Worm (Caenorhabditis elegans) whole organism, L1 larva: Measurements from ENCODE around the gene ascc-1.

Experiments used
- C34B4.2 ChIP-seq: sonication (generic microtip); optimal IDR thresholded peaks from 2 replicates; lab custom pipeline; 2017; ENCODE audit warnings: mild to moderate bottlenecking, missing genetic modification characterization, missing compliant biosample characterization
- alr-1 ChIP-seq: fragments of 200-800 bp; sonication (Bioruptor generic); optimal IDR thresholded peaks from 2 replicates; lab custom pipeline; 2018; ENCODE audit warnings: borderline replicate concordance, mild to moderate bottlenecking, missing genetic modification characterization, missing compliant biosample characterization
- aly-2 ChIP-seq: fragments of 150-350 bp; optimal IDR thresholded peaks from 2 replicates; lab custom pipeline; 2014; ENCODE audit warnings: missing biosample characterization, missing genetic modification characterization
- blmp-1 ChIP-seq: fragments of 150-350 bp; optimal IDR thresholded peaks from 2 replicates; lab custom pipeline; 2014; ENCODE audit warnings: missing biosample characterization, missing genetic modification characterization
- ceh-82 ChIP-seq, 3 experiments: fragments of 150-350 bp in 1 of 3; sonication (generic microtip) in 2 of 3; optimal IDR thresholded peaks; 2 replicates each; lab custom pipeline; 2014 to 2017; ENCODE audit warnings: missing biosample characterization in 3 of 3, missing genetic modification characterization in 3 of 3
- ces-1 ChIP-seq: fragments of 150-350 bp; optimal IDR thresholded peaks from 2 replicates; lab custom pipeline; 2014; ENCODE audit warnings: missing biosample characterization, missing genetic modification reagents, missing genetic modification characterization
- dpl-1 ChIP-seq, 3 experiments: fragments of 150-350 bp in 2 of 3; sonication (generic microtip) in 1 of 3; optimal IDR thresholded peaks; 2 replicates each; lab custom pipeline; 2014 to 2017; ENCODE audit warnings: missing biosample characterization in 3 of 3, missing genetic modification characterization in 3 of 3, missing genetic modification reagents in 3 of 3
- efl-1 ChIP-seq, 4 experiments: fragments of 150-350 bp; optimal IDR thresholded peaks in 3 of 4; peaks in 1 of 4; 1 replicate in 1 of 4; 2 replicates in 3 of 4; lab custom pipeline; 2014; ENCODE audit warnings: missing biosample characterization in 2 of 4, missing genetic modification characterization in 2 of 4, missing genetic modification reagents in 2 of 4
- efl-3 ChIP-seq: fragments of 200-800 bp; sonication (Bioruptor generic); optimal IDR thresholded peaks from 2 replicates; lab custom pipeline; 2018; ENCODE audit warnings: mild to moderate bottlenecking, missing genetic modification characterization, missing compliant biosample characterization
- elt-3 ChIP-seq, 6 experiments: fragments of 150-350 bp in 1 of 6; sonication (generic microtip); optimal IDR thresholded peaks; 2 replicates each; lab custom pipeline; 2017 to 2018; ENCODE audit warnings: missing biosample characterization in 6 of 6, missing genetic modification characterization in 6 of 6, inconsistent platforms in 1 of 6
- fkh-10 ChIP-seq: sonication (generic microtip); optimal IDR thresholded peaks from 2 replicates; lab custom pipeline; 2017; ENCODE audit warnings: missing biosample characterization, missing genetic modification reagents, missing genetic modification characterization
- fkh-4 ChIP-seq: sonication (generic microtip); optimal IDR thresholded peaks from 2 replicates; lab custom pipeline; 2016; ENCODE audit warnings: missing compliant biosample characterization, missing genetic modification characterization, borderline replicate concordance
- hlh-17 ChIP-seq: fragments of 200-800 bp; sonication (Bioruptor generic); optimal IDR thresholded peaks from 2 replicates; lab custom pipeline; 2018; ENCODE audit warnings: missing genetic modification characterization, mild to moderate bottlenecking, missing compliant biosample characterization, moderate library complexity, borderline replicate concordance
- lsy-2 ChIP-seq, 2 experiments: fragments of 150-350 bp; optimal IDR thresholded peaks; 2 replicates each; lab custom pipeline; 2014; ENCODE audit warnings: missing biosample characterization in 2 of 2, missing genetic modification characterization in 2 of 2
- mab-9 ChIP-seq: fragments of 200-800 bp; sonication (Bioruptor generic); IDR thresholded peaks from 2 replicates; pipeline ENCODE4 v1.3.6; 2022; ENCODE audit warnings: missing genetic modification reagents, missing genetic modification characterization, missing compliant biosample characterization
- mdl-1 ChIP-seq, 2 experiments: fragments of 150-350 bp; optimal IDR thresholded peaks; 2 replicates each; lab custom pipeline; 2014 to 2017; ENCODE audit warnings: missing biosample characterization in 2 of 2, missing genetic modification characterization in 2 of 2, inconsistent platforms in 1 of 2
- mep-1 ChIP-seq: fragments of 150-350 bp; optimal IDR thresholded peaks from 2 replicates; lab custom pipeline; 2014; ENCODE audit warnings: missing biosample characterization, missing genetic modification characterization
- nhr-20 ChIP-seq: sonication (generic microtip); optimal IDR thresholded peaks from 2 replicates; lab custom pipeline; 2016; ENCODE audit warnings: mild to moderate bottlenecking, missing genetic modification characterization, missing compliant biosample characterization
- nhr-237 ChIP-seq: fragments of 150-350 bp; optimal IDR thresholded peaks from 2 replicates; lab custom pipeline; 2014; ENCODE audit warnings: missing biosample characterization, missing genetic modification characterization
- nhr-28 ChIP-seq: fragments of 150-350 bp; optimal IDR thresholded peaks from 2 replicates; lab custom pipeline; 2014; ENCODE audit warnings: missing biosample characterization, missing genetic modification characterization
- nhr-71 ChIP-seq: sonication (generic microtip); optimal IDR thresholded peaks from 2 replicates; lab custom pipeline; 2016; ENCODE audit warnings: mild to moderate bottlenecking, missing genetic modification characterization, moderate library complexity, missing compliant biosample characterization
- nhr-84 ChIP-seq: sonication (generic microtip); optimal IDR thresholded peaks from 2 replicates; lab custom pipeline; 2017; ENCODE audit warnings: missing biosample characterization, missing genetic modification characterization
- nhr-85 ChIP-seq: sonication (generic microtip); peaks from one replicate; lab custom pipeline; 2016; ENCODE audit warnings: missing genetic modification characterization, inconsistent platforms, missing compliant biosample characterization
- pag-3 ChIP-seq: sonication (generic microtip); optimal IDR thresholded peaks from 2 replicates; lab custom pipeline; 2017; ENCODE audit warnings: missing genetic modification characterization, mild to moderate bottlenecking, missing compliant biosample characterization, antibody characterized with exemption, borderline replicate concordance; ENCODE audit not compliant: insufficient read depth
- snu-23 ChIP-seq: sonication (generic microtip); optimal IDR thresholded peaks from 2 replicates; lab custom pipeline; 2016; ENCODE audit warnings: missing genetic modification characterization, missing compliant biosample characterization
- sptf-1 ChIP-seq: fragments of 150-350 bp; optimal IDR thresholded peaks from 2 replicates; lab custom pipeline; 2014; ENCODE audit warnings: missing biosample characterization, missing genetic modification characterization
- sup-37 ChIP-seq: fragments of 200-800 bp; sonication (Bioruptor generic); optimal IDR thresholded peaks from 2 replicates; lab custom pipeline; 2018; ENCODE audit warnings: mild to moderate bottlenecking, missing genetic modification characterization, missing compliant biosample characterization
- swsn-7 ChIP-seq: sonication (generic microtip); optimal IDR thresholded peaks from 2 replicates; lab custom pipeline; 2016; ENCODE audit warnings: missing genetic modification characterization, missing compliant biosample characterization
- unc-30 ChIP-seq: sonication (generic microtip); optimal IDR thresholded peaks from 2 replicates; lab custom pipeline; 2017; ENCODE audit warnings: missing biosample characterization, missing genetic modification characterization
- unc-62 ChIP-seq: fragments of 150-350 bp; optimal IDR thresholded peaks from 2 replicates; lab custom pipeline; 2014; ENCODE audit warnings: missing biosample characterization, missing genetic modification reagents, missing genetic modification characterization
- xbp-1 ChIP-seq: sonication (generic microtip); optimal IDR thresholded peaks from 2 replicates; lab custom pipeline; 2016; ENCODE audit warnings: missing genetic modification characterization, missing compliant biosample characterization
- zag-1 ChIP-seq: fragments of 150-350 bp; optimal IDR thresholded peaks from 2 replicates; lab custom pipeline; 2014; ENCODE audit warnings: missing biosample characterization, missing genetic modification characterization
- ztf-11 ChIP-seq, 2 experiments: sonication (generic microtip); optimal IDR thresholded peaks; 2 replicates each; lab custom pipeline; 2016 to 2017; ENCODE audit warnings: missing genetic modification characterization in 2 of 2, missing biosample characterization in 1 of 2, missing compliant biosample characterization in 1 of 2

Gene ascc-1

DNA sequence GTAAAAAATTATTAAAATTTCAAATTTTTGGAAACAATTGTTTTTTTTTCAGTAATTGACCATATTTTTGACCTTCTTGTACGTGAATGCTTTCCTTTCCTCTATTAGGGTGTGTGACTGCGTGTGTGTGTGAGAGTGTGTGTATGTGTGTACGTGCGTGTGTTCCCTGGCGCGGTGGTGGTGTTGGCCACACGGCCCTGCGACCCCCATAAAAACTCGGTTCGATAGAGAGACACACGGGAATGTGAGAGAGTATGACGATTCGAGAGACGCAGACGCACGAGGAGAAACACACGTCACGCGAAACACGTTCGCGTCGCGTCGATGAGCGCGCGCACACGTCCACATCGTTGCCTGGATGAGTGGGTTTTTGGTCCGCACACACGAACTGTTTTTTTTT is 38.7 kb upstream of the ascc-1 start (continued):
- no peak for TF ChIP-seq unc-62 (GFP tag; lab: Kevin White, UChicago)
- TF ChIP-seq nhr-237 (tag; lab: Kevin White, UChicago), result peak; percentile 4
- TF ChIP-seq efl-1 (optimal IDR thresholded peaks at IDR 0.05; lab: Kevin White, UChicago), result peak; percentile 65 to 68
- peak; percentile 56 to 92 for TF ChIP-seq efl-1 (GFP tag; optimal IDR thresholded peaks at IDR 0.05 in 1 of 2; lab: Kevin White, UChicago)
- TF ChIP-seq aly-2 (tag; lab: Kevin White, UChicago), result no peak
- TF ChIP-seq C34B4.2 (tag; lab: Kevin White, UChicago), result no peak
- no peak for TF ChIP-seq ces-1 (GFP tag; lab: Kevin White, UChicago)
- TF ChIP-seq fkh-10 (GFP tag; lab: Kevin White, UChicago), result peak; percentile 23

- TF ChIP-seq alr-1 (tag; lab: Kevin White, UChicago) (no peak), swsn-7 (no peak), ztf-11 (tag; optimal IDR thresholded peaks at IDR 0.05; lab: Kevin White, UChicago) (no peak), nhr-84 (tag; lab: Kevin White, UChicago) (no peak), xbp-1 (no peak), zag-1 (tag; lab: Kevin White, UChicago) (no peak), pag-3 (tag; lab: Kevin White, UChicago) (no peak), sup-37 (GFP tag; lab: Kevin White, UChicago) (no peak), nhr-20 (no peak), unc-30 (tag; lab: Kevin White, UChicago) (no peak), elt-3 (tag; optimal IDR thresholded peaks at IDR 0.05; lab: Kevin White, UChicago) (no peak), lsy-2 (tag; optimal IDR thresholded peaks at IDR 0.05; lab: Kevin White, UChicago) (no peak), hlh-17 (GFP tag; lab: Kevin White, UChicago) (no peak), fkh-10 (GFP tag; lab: Kevin White, UChicago) (no peak), mep-1 (no peak), sptf-1 (tag; lab: Kevin White, UChicago) (no peak), dpl-1 (GFP tag; optimal IDR thresholded peaks at IDR 0.05; lab: Kevin White, UChicago) (no peak), nhr-28 (tag; lab: Kevin White, UChicago) (no peak), snu-23 (GFP tag; lab: Kevin White, UChicago) (no peak), ceh-82 (tag; optimal IDR thresholded peaks at IDR 0.05; lab: Kevin White, UChicago) (no peak)
Measured at ce11 chrII:19238-19637, 38.2 kb upstream of the ascc-1 start, which contains the start of gene gmeb-1. Gene gmeb-1 (plus strand): TSS chrII:19538.

ce11 chrII:21953-22352 is 35.5 kb upstream of the ascc-1 start:
- TF ChIP-seq nhr-84 (tag; lab: Kevin White, UChicago), result no peak
- peak; percentile 59 for TF ChIP-seq nhr-85 (tag; lab: Kevin White, UChicago)
- no peak for TF ChIP-seq efl-1 (optimal IDR thresholded peaks at IDR 0.05; lab: Kevin White, UChicago)
- TF ChIP-seq efl-1 (GFP tag; optimal IDR thresholded peaks at IDR 0.05 in 1 of 2; lab: Kevin White, UChicago), result peak in 1 of 2 experiments; percentile 80
- TF ChIP-seq aly-2 (tag; lab: Kevin White, UChicago), result no peak

DNA sequence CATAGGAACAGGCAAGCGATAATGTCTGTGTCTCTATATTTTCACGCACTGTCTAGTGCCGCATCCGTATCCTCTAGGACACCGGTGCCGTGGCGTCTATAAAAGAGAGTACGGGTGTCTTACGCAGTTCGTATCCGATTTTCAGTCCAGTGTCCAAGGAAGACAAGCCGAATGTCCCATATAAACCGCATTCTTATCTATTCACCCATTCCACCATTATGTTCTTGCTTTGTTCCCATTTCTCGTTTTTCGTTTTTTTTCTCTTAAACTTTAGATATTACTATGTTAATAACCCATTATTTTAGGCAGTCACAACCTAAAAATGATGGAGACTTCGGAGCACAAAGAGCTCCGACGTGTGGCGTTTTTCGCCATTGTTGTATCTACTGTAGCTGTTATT is 34.4 kb upstream of the ascc-1 start, which contains the start of gene sqt-2:
Gene sqt-2, plus strand, starts transcription at position 301 of the 400 bp plus-strand sequence.
- TF ChIP-seq blmp-1, result peak; percentile 38
- TF ChIP-seq aly-2 (tag; lab: Kevin White, UChicago), result no peak
- no peak for TF ChIP-seq zag-1 (tag; lab: Kevin White, UChicago)
- TF ChIP-seq nhr-85 (tag; lab: Kevin White, UChicago), result peak; percentile 59
- TF ChIP-seq fkh-4, result no peak
- no peak for TF ChIP-seq mdl-1 (tag; optimal IDR thresholded peaks at IDR 0.05; lab: Kevin White, UChicago)

DNA sequence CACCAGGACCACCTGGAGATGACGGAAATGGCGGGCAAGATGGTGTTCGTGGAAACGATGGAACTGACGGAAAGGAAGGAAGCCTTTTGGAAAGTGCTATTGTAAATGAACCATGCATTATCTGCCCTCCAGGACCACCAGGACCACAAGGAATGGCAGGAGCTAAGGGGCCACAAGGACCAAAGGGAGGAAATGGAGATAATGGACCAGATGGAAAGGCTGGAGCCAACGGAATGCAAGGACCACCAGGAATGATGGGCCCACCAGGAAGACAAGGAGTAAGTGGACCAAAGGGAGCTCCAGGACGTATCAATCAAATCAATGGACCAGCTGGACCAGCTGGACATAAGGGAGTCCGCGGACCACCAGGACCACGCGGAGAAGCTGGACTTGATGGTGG is 33.7 kb upstream of the ascc-1 start:
- TF ChIP-seq nhr-71 (tag; lab: Kevin White, UChicago), result no peak
- no peak for TF ChIP-seq efl-3
- TF ChIP-seq mab-9, result 0 out of 2 replicates have a peak, but pooled peaks have one; percentile 17
